Worm (Caenorhabditis elegans) whole organism, L4 larva: ENCODE measurements around the gene qua-1.
A peak's percentile ranks its signal among the peaks of the same experiment; 100 is the strongest.

Experiments
- D1046.2 ChIP-seq: fragments of 200-800 bp; sonication (Bioruptor generic); IDR thresholded peaks from 2 replicates; pipeline ENCODE4 v1.3.6; 2022; ENCODE audit warnings: missing genetic modification characterization, missing compliant biosample characterization
- R02D3.7 ChIP-seq: fragments of 150-350 bp; sonication (generic microtip); optimal IDR thresholded peaks from 3 replicates; lab custom pipeline; 2014; ENCODE audit warnings: missing biosample characterization, missing genetic modification characterization
- T20F7.1 ChIP-seq: fragments of 200-800 bp; sonication (Bioruptor generic); optimal IDR thresholded peaks from 2 replicates; lab custom pipeline; 2018; ENCODE audit warnings: mild to moderate bottlenecking, missing genetic modification characterization, missing compliant biosample characterization
- Y48G9A.11 ChIP-seq: fragments of 200-800 bp; sonication (Bioruptor generic); IDR thresholded peaks from 2 replicates; pipeline ENCODE4 v1.3.6; 2022; ENCODE audit warnings: missing genetic modification reagents, missing genetic modification characterization, missing compliant biosample characterization
- Y75B8A.6 ChIP-seq: fragments of 200-800 bp; sonication (Bioruptor generic); IDR thresholded peaks from 2 replicates; pipeline ENCODE4 v1.3.6; 2022; ENCODE audit warnings: missing genetic modification reagents, missing genetic modification characterization, missing compliant biosample characterization
- ZK546.5 ChIP-seq, 2 experiments: sonication (generic microtip); optimal IDR thresholded peaks; 2 replicates each; lab custom pipeline; 2017; ENCODE audit warnings: missing biosample characterization in 2 of 2, missing genetic modification characterization in 2 of 2
- arid-1 ChIP-seq: fragments of 200-800 bp; sonication (Bioruptor generic); conservative IDR thresholded peaks from 2 replicates; pipeline ENCODE4 v1.3.6; 2022; ENCODE audit warnings: missing genetic modification reagents, missing genetic modification characterization, missing compliant biosample characterization
- ceh-28 ChIP-seq: fragments of 150-350 bp; optimal IDR thresholded peaks from 2 replicates; lab custom pipeline; 2014; ENCODE audit warnings: missing biosample characterization, missing genetic modification reagents, missing genetic modification characterization
- ceh-32 ChIP-seq: sonication (generic microtip); optimal IDR thresholded peaks from 2 replicates; lab custom pipeline; 2016; ENCODE audit warnings: mild to moderate bottlenecking, missing genetic modification characterization, missing compliant biosample characterization; ENCODE audit not compliant: poor library complexity
- ceh-44 ChIP-seq: fragments of 200-800 bp; sonication (Bioruptor generic); IDR thresholded peaks from 2 replicates; pipeline ENCODE4 v1.3.6; 2022; ENCODE audit warnings: missing genetic modification reagents, missing genetic modification characterization, missing compliant biosample characterization
- daf-16 ChIP-seq, 3 experiments: sonication (generic microtip); optimal IDR thresholded peaks; 2 replicates each; lab custom pipeline; 2016 to 2017; ENCODE audit warnings: missing genetic modification characterization in 3 of 3, missing genetic modification reagents in 3 of 3, mild to moderate bottlenecking in 2 of 3, missing compliant biosample characterization in 2 of 3, missing biosample characterization in 1 of 3, moderate library complexity in 1 of 3
- dmd-6 ChIP-seq: fragments of 200-800 bp; sonication (Bioruptor generic); IDR thresholded peaks from 2 replicates; pipeline ENCODE4 v1.3.6; 2022; ENCODE audit warnings: missing genetic modification reagents, missing genetic modification characterization, missing compliant biosample characterization
- dve-1 ChIP-seq: sonication (generic microtip); optimal IDR thresholded peaks from 2 replicates; lab custom pipeline; 2017; ENCODE audit warnings: antibody characterized with exemption, mild to moderate bottlenecking, missing genetic modification characterization, missing compliant biosample characterization; ENCODE audit not compliant: insufficient read depth
- lin-15B ChIP-seq: fragments of 150-350 bp; sonication (generic microtip); optimal IDR thresholded peaks from 3 replicates; lab custom pipeline; 2014; ENCODE audit warnings: missing biosample characterization, missing genetic modification characterization
- lin-38 ChIP-seq: fragments of 200-800 bp; sonication (Bioruptor generic); IDR thresholded peaks from 2 replicates; pipeline ENCODE4 v1.3.6; 2022; ENCODE audit warnings: missing genetic modification reagents, missing genetic modification characterization, missing compliant biosample characterization
- mep-1 ChIP-seq: fragments of 150-350 bp; sonication (generic microtip); optimal IDR thresholded peaks from 3 replicates; lab custom pipeline; 2014; ENCODE audit warnings: missing biosample characterization, missing genetic modification characterization
- nhr-111 ChIP-seq: fragments of 200-800 bp; sonication (Bioruptor generic); optimal IDR thresholded peaks from 2 replicates; lab custom pipeline; 2018; ENCODE audit warnings: mild to moderate bottlenecking, missing genetic modification characterization, missing compliant biosample characterization
- nhr-76 ChIP-seq: fragments of 150-350 bp; optimal IDR thresholded peaks from 2 replicates; lab custom pipeline; 2014; ENCODE audit warnings: missing biosample characterization, missing genetic modification characterization
- pha-4 ChIP-seq, 2 experiments: fragments of 150-350 bp in 1 of 2; fragments of 200-800 bp in 1 of 2; sonication (Bioruptor generic) in 1 of 2; IDR thresholded peaks in 1 of 2; optimal IDR thresholded peaks in 1 of 2; 2 replicates each; pipeline versions ENCODE4 v1.3.6 to Lab custom; 2014 to 2022; ENCODE audit warnings: missing genetic modification characterization in 2 of 2, missing genetic modification reagents in 2 of 2, missing biosample characterization in 1 of 2, missing compliant biosample characterization in 1 of 2
- spr-1 ChIP-seq: sonication (generic microtip); optimal IDR thresholded peaks from 2 replicates; lab custom pipeline; 2016; ENCODE audit warnings: mild to moderate bottlenecking, missing genetic modification characterization, missing compliant biosample characterization
- unc-130 ChIP-seq: sonication (generic microtip); optimal IDR thresholded peaks from 2 replicates; lab custom pipeline; 2016; ENCODE audit warnings: missing genetic modification reagents, missing genetic modification characterization, missing compliant biosample characterization
- unc-39 ChIP-seq: sonication (generic microtip); optimal IDR thresholded peaks from 2 replicates; lab custom pipeline; 2017; ENCODE audit warnings: missing biosample characterization, missing genetic modification characterization
- zfp-2 ChIP-seq: sonication (generic microtip); optimal IDR thresholded peaks from 2 replicates; lab custom pipeline; 2016; ENCODE audit warnings: mild to moderate bottlenecking, missing genetic modification characterization, missing compliant biosample characterization

Gene qua-1

DNA sequence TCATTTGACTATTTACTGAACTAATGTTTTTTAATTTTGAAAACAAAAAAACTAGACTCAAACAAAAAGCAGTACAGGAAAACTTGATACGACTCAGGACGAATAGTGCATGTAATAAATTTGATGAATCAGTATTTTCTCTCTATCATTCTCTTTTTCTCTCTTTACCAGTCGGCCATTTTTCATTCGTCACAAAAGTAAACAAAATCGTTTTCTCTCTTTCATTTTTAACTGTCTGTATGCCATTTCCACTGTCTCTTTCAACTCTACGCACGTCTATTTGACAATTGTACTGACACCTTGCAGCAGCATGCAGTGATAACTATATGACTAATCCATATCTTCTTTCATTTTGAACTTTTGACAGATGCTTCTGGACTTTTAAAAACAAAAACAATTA is 50.1 kb downstream of the qua-1 start, which contains the start of the genes F35C11.2 and F35C11.4 (continued):
- TF ChIP-seq pha-4 (GFP tag; IDR thresholded peaks at IDR 0.05; lab: Robert Waterston, UW) (no peak), pha-4 (tag; optimal IDR thresholded peaks at IDR 0.05; lab: Kevin White, UChicago) (peak; percentile 25), Y48G9A.11 (no peak), daf-16 (GFP tag; optimal IDR thresholded peaks at IDR 0.05; lab: Kevin White, UChicago) (peak in 1 of 2 experiments; percentile 63), daf-16 (tag; optimal IDR thresholded peaks at IDR 0.05; lab: Kevin White, UChicago) (peak; percentile 85), unc-39 (tag; lab: Kevin White, UChicago) (no peak), spr-1 (tag; lab: Kevin White, UChicago) (no peak), arid-1 (GFP tag; lab: Robert Waterston, UW) (no peak), ceh-28 (tag; lab: Kevin White, UChicago) (no peak), nhr-76 (tag; lab: Kevin White, UChicago) (no peak), mep-1 (no peak), D1046.2 (no peak), lin-38 (GFP tag; lab: Robert Waterston, UW) (no peak), ZK546.5 (tag; optimal IDR thresholded peaks at IDR 0.05; lab: Kevin White, UChicago) (no peak), dmd-6 (peak; percentile 89), zfp-2 (tag; lab: Kevin White, UChicago) (no peak), R02D3.7 (no peak)

- no peak for TF ChIP-seq ceh-44
- no peak for TF ChIP-seq zfp-2 (tag; lab: Kevin White, UChicago)
- TF ChIP-seq lin-15B (tag; lab: Kevin White, UChicago) = no peak
- TF ChIP-seq nhr-111 (GFP tag; lab: Kevin White, UChicago) = no peak
- peak; percentile 28 for TF ChIP-seq dve-1 (tag; lab: Kevin White, UChicago)
- TF ChIP-seq ceh-32 (tag; lab: Kevin White, UChicago) = no peak
- no peak for TF ChIP-seq daf-16 (GFP tag; optimal IDR thresholded peaks at IDR 0.05; lab: Kevin White, UChicago)
- peak; percentile 4 for TF ChIP-seq daf-16 (tag; optimal IDR thresholded peaks at IDR 0.05; lab: Kevin White, UChicago)
- no peak for TF ChIP-seq Y75B8A.6 (GFP tag; lab: Robert Waterston, UW)
These were observed 51.1 kb downstream of the qua-1 start for ce11 chrII:8249710-8250109.

ce11 chrII:8253160-8253793 is 54.7 kb downstream of the qua-1 start, which contains the start of gene F35C11.5:
Gene F35C11.5 (plus strand): TSS chrII:8253743.
- peak; percentile 46 for TF ChIP-seq unc-130 (GFP tag; lab: Kevin White, UChicago)
- TF ChIP-seq T20F7.1 (GFP tag; lab: Kevin White, UChicago) = no peak
